Worm (Caenorhabditis elegans): ENCODE data around the gene hsp-25.

hsp-25 gene

DNA sequence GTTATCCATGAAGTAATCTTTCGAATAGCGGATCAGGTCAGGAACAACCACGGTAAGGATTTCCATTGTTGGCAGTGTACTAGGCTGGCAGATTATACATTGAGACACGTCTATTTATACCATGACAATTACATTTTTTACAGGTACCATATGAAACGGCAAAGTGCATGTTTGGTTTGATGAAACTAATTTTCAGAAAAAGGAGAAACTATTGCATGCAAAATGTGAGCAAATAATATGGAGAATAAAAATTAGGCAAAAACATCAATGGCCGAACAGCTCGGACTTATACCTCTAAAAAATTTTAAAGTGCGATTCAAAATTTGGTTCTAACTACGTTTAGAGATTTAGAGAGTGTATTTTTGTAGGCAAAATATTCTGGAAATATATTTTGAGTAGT, 46.7 kb downstream of the hsp-25 start, which contains the start of gene F22F4.5:
F22F4.5 (minus strand) TSS at position 101 of the 400 bp plus-strand sequence.
- no peak for TF ChIP-seq gmeb-1 (tag; optimal IDR thresholded peaks at IDR 0.05)
- no peak for TF ChIP-seq ztf-11 (tag; optimal IDR thresholded peaks at IDR 0.05)
- TF ChIP-seq nhr-129 (tag; optimal IDR thresholded peaks at IDR 0.05) = no peak
- TF ChIP-seq unc-62 (GFP tag; optimal IDR thresholded peaks at IDR 0.05) = no peak
- no peak for TF ChIP-seq Y55F3AM.14 (GFP tag; optimal IDR thresholded peaks at IDR 0.05)
- no peak for TF ChIP-seq nhr-21 (tag; optimal IDR thresholded peaks at IDR 0.05)
- TF ChIP-seq ztf-4 (tag; optimal IDR thresholded peaks at IDR 0.05) = no peak
- TF ChIP-seq dmd-4 (tag; optimal IDR thresholded peaks at IDR 0.05) = no peak
- TF ChIP-seq sem-4 (tag; optimal IDR thresholded peaks at IDR 0.05) = no peak
- TF ChIP-seq lsy-2 (tag; optimal IDR thresholded peaks at IDR 0.05) = no peak
- TF ChIP-seq nhr-10 (tag; optimal IDR thresholded peaks at IDR 0.05) = no peak
- no peak for TF ChIP-seq nhr-23 (tag; optimal IDR thresholded peaks at IDR 0.05)
- TF ChIP-seq unc-39 (tag; optimal IDR thresholded peaks at IDR 0.05) = no peak
- TF ChIP-seq zag-1 (tag; optimal IDR thresholded peaks at IDR 0.05) = no peak
- no peak for TF ChIP-seq elt-1 (tag; optimal IDR thresholded peaks at IDR 0.05)
- TF ChIP-seq ama-1 (optimal IDR thresholded peaks at IDR 0.05) = no peak
- TF ChIP-seq lin-13 (GFP tag; optimal IDR thresholded peaks at IDR 0.05) = no peak
- TF ChIP-seq aly-2 (tag; optimal IDR thresholded peaks at IDR 0.05) = no peak
- no peak for TF ChIP-seq nhr-6 (tag; optimal IDR thresholded peaks at IDR 0.05)
- TF ChIP-seq fos-1 (tag; optimal IDR thresholded peaks at IDR 0.05) = no peak

DNA sequence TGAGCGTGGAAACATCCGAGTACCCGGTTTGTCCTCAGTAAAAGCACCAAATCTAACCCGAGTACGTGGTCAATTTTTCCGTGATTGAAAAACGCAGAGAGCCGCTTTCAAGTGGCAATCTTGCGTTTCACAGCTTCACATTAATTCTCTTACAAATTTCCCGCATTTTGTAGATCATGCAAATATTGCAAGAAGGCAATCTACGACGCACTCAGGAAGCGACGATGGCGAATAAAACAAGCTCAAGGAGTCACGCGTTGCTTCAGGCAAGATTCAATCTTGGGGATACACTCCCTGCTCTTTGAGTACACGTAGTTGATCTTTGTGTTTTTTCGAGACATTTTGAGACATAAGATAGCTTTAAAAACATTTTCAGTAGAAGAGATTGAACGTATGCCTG, 51.5 kb downstream of the hsp-25 start:
- no peak for TF ChIP-seq snpc-4 (tag; optimal IDR thresholded peaks at IDR 0.05)
- no peak for TF ChIP-seq unc-62 (GFP tag; optimal IDR thresholded peaks at IDR 0.05)
- no peak for TF ChIP-seq nhr-23 (tag; optimal IDR thresholded peaks at IDR 0.05)
- TF ChIP-seq crh-2 (tag; optimal IDR thresholded peaks at IDR 0.05) = no peak
- no peak for TF ChIP-seq ceh-16 (tag; optimal IDR thresholded peaks at IDR 0.05)
- TF ChIP-seq nhr-10 (tag; optimal IDR thresholded peaks at IDR 0.05) = no peak
- TF ChIP-seq sem-4 (tag; optimal IDR thresholded peaks at IDR 0.05) = no peak
- TF ChIP-seq ZK546.5 (tag; optimal IDR thresholded peaks at IDR 0.05) = no peak
- TF ChIP-seq fos-1 (tag; optimal IDR thresholded peaks at IDR 0.05) = no peak
- no peak for TF ChIP-seq nhr-129 (tag; optimal IDR thresholded peaks at IDR 0.05)
- no peak for TF ChIP-seq elt-3 (tag; optimal IDR thresholded peaks at IDR 0.05)
- no peak for TF ChIP-seq mab-5 (tag; optimal IDR thresholded peaks at IDR 0.05)
- TF ChIP-seq nhr-21 (tag; optimal IDR thresholded peaks at IDR 0.05) = no peak
- no peak for TF ChIP-seq peb-1 (tag; optimal IDR thresholded peaks at IDR 0.05)
- no peak for TF ChIP-seq ceh-82 (tag; optimal IDR thresholded peaks at IDR 0.05)
- no peak for TF ChIP-seq nhr-12 (tag; optimal IDR thresholded peaks at IDR 0.05)
- no peak for TF ChIP-seq aly-2 (tag; optimal IDR thresholded peaks at IDR 0.05)

- TF ChIP-seq dmd-4 (tag; optimal IDR thresholded peaks at IDR 0.05) (no peak), fos-1 (tag; optimal IDR thresholded peaks at IDR 0.05) (peak; percentile 24)
Measured at ce11 chrX:5985720-5986119, 53.7 kb downstream of the hsp-25 start.

ce11 chrX:5984581-5985039, 54.8 kb downstream of the hsp-25 start, which contains the start of gene klp-13:
klp-13 (plus strand) TSS chrX:5984989.
- peak; percentile 89 for TF ChIP-seq lin-11 (tag; optimal IDR thresholded peaks at IDR 0.05)
- peak; percentile 66 for TF ChIP-seq Y55F3AM.14 (GFP tag; optimal IDR thresholded peaks at IDR 0.05)
- peak; percentile 64 for TF ChIP-seq sma-3 (GFP tag; optimal IDR thresholded peaks at IDR 0.05)
- TF ChIP-seq ceh-16 (tag; optimal IDR thresholded peaks at IDR 0.05) = no peak
- no peak for TF ChIP-seq ceh-82 (tag; optimal IDR thresholded peaks at IDR 0.05)
- peak; percentile 77 for TF ChIP-seq sem-4 (tag; optimal IDR thresholded peaks at IDR 0.05)
- TF ChIP-seq unc-62 (GFP tag; optimal IDR thresholded peaks at IDR 0.05) = no peak
- no peak for TF ChIP-seq lin-39 (tag; optimal IDR thresholded peaks at IDR 0.05)
- TF ChIP-seq nhr-25 (tag; optimal IDR thresholded peaks at IDR 0.05) = no peak
- TF ChIP-seq snpc-4 (tag; optimal IDR thresholded peaks at IDR 0.05) = peak; percentile 49
- peak; percentile 96 for TF ChIP-seq unc-55 (GFP tag; optimal IDR thresholded peaks at IDR 0.05)
- TF ChIP-seq alr-1 (tag; optimal IDR thresholded peaks at IDR 0.05) = no peak
- TF ChIP-seq skn-1 (tag; optimal IDR thresholded peaks at IDR 0.05) = no peak
- no peak for TF ChIP-seq ztf-11 (tag; optimal IDR thresholded peaks at IDR 0.05)
- TF ChIP-seq nhr-10 (tag; optimal IDR thresholded peaks at IDR 0.05) = no peak
- peak; percentile 91 for TF ChIP-seq C34F6.9 (tag; optimal IDR thresholded peaks at IDR 0.05)
- peak; percentile 89 for TF ChIP-seq F13H6.1 (tag; optimal IDR thresholded peaks at IDR 0.05)
- TF ChIP-seq aly-2 (tag; optimal IDR thresholded peaks at IDR 0.05) = no peak
- no peak for TF ChIP-seq peb-1 (tag; optimal IDR thresholded peaks at IDR 0.05)
- peak; percentile 54 for TF ChIP-seq nhr-6 (tag; optimal IDR thresholded peaks at IDR 0.05)
- TF ChIP-seq fos-1 (tag; optimal IDR thresholded peaks at IDR 0.05) = peak; percentile 80
- TF ChIP-seq ZK546.5 (tag; optimal IDR thresholded peaks at IDR 0.05) = peak; percentile 89
- TF ChIP-seq nhr-129 (tag; optimal IDR thresholded peaks at IDR 0.05) = peak; percentile 92
- TF ChIP-seq mab-5 (tag; optimal IDR thresholded peaks at IDR 0.05) = peak; percentile 38
- TF ChIP-seq mdl-1 (tag; optimal IDR thresholded peaks at IDR 0.05) = peak; percentile 55 to 84
- no peak for TF ChIP-seq elt-3 (tag; optimal IDR thresholded peaks at IDR 0.05)
- TF ChIP-seq ztf-1 (GFP tag; conservative IDR thresholded peaks at IDR 0.05) = no peak
- peak; percentile 75 for TF ChIP-seq zag-1 (tag; optimal IDR thresholded peaks at IDR 0.05)
- no peak for TF ChIP-seq ama-1 (optimal IDR thresholded peaks at IDR 0.05)
- TF ChIP-seq nhr-77 (tag; optimal IDR thresholded peaks at IDR 0.05) = no peak
- peak; percentile 95 for TF ChIP-seq lin-13 (GFP tag; optimal IDR thresholded peaks at IDR 0.05)
- TF ChIP-seq mbf-1 (tag; optimal IDR thresholded peaks at IDR 0.05) = no peak
- TF ChIP-seq nhr-21 (tag; optimal IDR thresholded peaks at IDR 0.05) = peak; percentile 74
- TF ChIP-seq nhr-23 (tag; optimal IDR thresholded peaks at IDR 0.05) = no peak
- TF ChIP-seq nhr-12 (tag; optimal IDR thresholded peaks at IDR 0.05) = no peak
- peak; percentile 88 for TF ChIP-seq gmeb-1 (tag; optimal IDR thresholded peaks at IDR 0.05)
- peak; percentile 76 for TF ChIP-seq ztf-4 (tag; optimal IDR thresholded peaks at IDR 0.05)
- TF ChIP-seq sma-9 (GFP tag; optimal IDR thresholded peaks at IDR 0.05) = peak; percentile 90
- no peak for TF ChIP-seq sma-9 (tag; optimal IDR thresholded peaks at IDR 0.05)
- TF ChIP-seq crh-2 (tag; optimal IDR thresholded peaks at IDR 0.05) = peak; percentile 91
